Worm (Caenorhabditis elegans): ENCODE measurements around the gene F57G12.1.

Gene F57G12.1

ce11 chrX:12145919-12146318, 25.6 kb downstream of the F57G12.1 start:
- TF ChIP-seq fos-1 (tag; optimal IDR thresholded peaks at IDR 0.05) (peak; percentile 7), crh-2 (tag; optimal IDR thresholded peaks at IDR 0.05) (peak; percentile 87), mab-5 (tag; optimal IDR thresholded peaks at IDR 0.05) (no peak)

DNA sequence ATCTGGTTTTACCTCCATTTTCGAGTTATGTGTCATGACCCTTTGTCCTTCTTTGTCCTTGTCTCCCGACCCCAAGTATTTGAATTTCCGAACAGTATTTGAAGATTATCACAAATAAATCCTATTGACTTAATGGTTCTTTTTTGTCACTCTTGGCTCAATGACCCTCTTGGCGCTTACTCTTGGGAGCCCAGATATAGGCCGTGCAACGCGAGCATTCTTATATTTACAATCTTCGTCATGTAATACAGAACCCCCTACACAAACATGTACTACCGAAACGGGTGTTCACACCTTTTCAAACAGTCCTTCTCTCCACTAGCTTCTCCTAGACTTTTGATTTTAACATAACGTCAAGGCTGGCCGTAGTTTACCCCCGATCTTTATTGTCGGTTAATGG, 27.8 kb downstream of the F57G12.1 start, which contains the start of gene M153.5:
Gene M153.5 (plus strand): TSS at position 301 of the 400 bp plus-strand sequence.
- TF ChIP-seq aly-2 (tag; optimal IDR thresholded peaks at IDR 0.05) (no peak), ceh-16 (tag; optimal IDR thresholded peaks at IDR 0.05) (no peak), elt-1 (tag; optimal IDR thresholded peaks at IDR 0.05) (no peak), nhr-21 (tag; optimal IDR thresholded peaks at IDR 0.05) (no peak), nhr-129 (tag; optimal IDR thresholded peaks at IDR 0.05) (no peak), Y55F3AM.14 (GFP tag; optimal IDR thresholded peaks at IDR 0.05) (no peak), nhr-23 (tag; optimal IDR thresholded peaks at IDR 0.05) (no peak)

DNA sequence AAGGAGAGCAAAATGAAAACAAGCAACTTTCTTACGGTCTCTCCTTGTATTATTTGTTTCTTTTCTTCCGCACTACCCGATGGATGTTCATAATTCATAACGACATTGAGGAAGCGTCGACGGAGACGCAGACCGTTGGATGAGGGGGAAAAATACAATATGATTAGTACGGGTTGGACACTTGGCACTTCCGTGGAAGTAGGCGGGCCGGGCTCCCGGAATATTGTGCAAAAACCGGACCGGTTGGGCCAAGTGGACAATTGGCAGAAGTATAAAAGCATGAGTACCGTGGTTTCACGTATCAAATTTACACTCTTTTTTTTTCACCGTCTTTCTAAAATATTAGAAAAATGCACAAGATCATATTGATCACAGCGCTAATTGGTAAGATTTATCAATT, 28.9 kb downstream of the F57G12.1 start, which contains the start of gene M153.3:
Gene M153.3 (plus strand): TSS at position 301 of the 400 bp plus-strand sequence.
- no peak for TF ChIP-seq nhr-11 (tag; optimal IDR thresholded peaks at IDR 0.05)
- TF ChIP-seq nhr-6 (tag; optimal IDR thresholded peaks at IDR 0.05) = no peak
- no peak for TF ChIP-seq skn-1 (tag; optimal IDR thresholded peaks at IDR 0.05)
- TF ChIP-seq elt-3 (tag; optimal IDR thresholded peaks at IDR 0.05) = no peak
- TF ChIP-seq nhr-10 (tag; optimal IDR thresholded peaks at IDR 0.05) = no peak
- no peak for TF ChIP-seq crh-2 (tag; optimal IDR thresholded peaks at IDR 0.05)
- TF ChIP-seq blmp-1 (tag; optimal IDR thresholded peaks at IDR 0.05; ENCODE audit: insufficient read depth) = no peak
- TF ChIP-seq unc-62 (GFP tag; optimal IDR thresholded peaks at IDR 0.05) = no peak
- TF ChIP-seq elt-1 (tag; optimal IDR thresholded peaks at IDR 0.05) = no peak
- TF ChIP-seq Y55F3AM.14 (GFP tag; optimal IDR thresholded peaks at IDR 0.05) = no peak
- no peak for TF ChIP-seq nhr-12 (tag; optimal IDR thresholded peaks at IDR 0.05)
- TF ChIP-seq ceh-16 (tag; optimal IDR thresholded peaks at IDR 0.05) = no peak

DNA sequence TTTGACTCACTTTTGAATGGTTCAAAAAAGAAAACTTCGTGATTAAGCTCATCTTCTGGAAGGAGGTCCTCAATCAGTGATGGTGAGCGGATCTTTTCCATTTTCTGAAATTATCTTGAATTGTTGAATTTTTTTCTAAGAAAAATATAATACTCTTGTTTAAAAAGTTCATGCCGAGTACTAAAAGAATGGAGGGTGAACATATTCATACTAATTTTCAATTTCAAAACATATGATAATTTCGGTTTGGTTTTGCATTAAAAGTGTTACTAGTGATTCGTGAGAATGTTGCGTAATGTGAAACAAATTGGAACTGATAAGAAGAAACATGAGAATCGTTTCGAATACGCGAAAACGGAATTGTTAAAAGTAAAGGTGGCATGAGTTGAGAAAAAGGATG, 30.4 kb downstream of the F57G12.1 start, which contains the start of gene lyst-1:
Gene lyst-1 (minus strand): TSS at position 101 of the 400 bp plus-strand sequence.
- TF ChIP-seq fos-1 (tag; optimal IDR thresholded peaks at IDR 0.05) = peak; percentile 14
- TF ChIP-seq nhr-6 (tag; optimal IDR thresholded peaks at IDR 0.05) = no peak
- TF ChIP-seq Y55F3AM.14 (GFP tag; optimal IDR thresholded peaks at IDR 0.05) = no peak

ce11 chrX:12125308-12125707, 46.2 kb downstream of the F57G12.1 start, which contains the start of gene lgc-18:
lgc-18 (plus strand) TSS chrX:12125608.
- no peak for TF ChIP-seq blmp-1 (tag; optimal IDR thresholded peaks at IDR 0.05; ENCODE audit: insufficient read depth)
- no peak for TF ChIP-seq nhr-129 (tag; optimal IDR thresholded peaks at IDR 0.05)
- TF ChIP-seq mdl-1 (tag; optimal IDR thresholded peaks at IDR 0.05) = no peak
- TF ChIP-seq elt-3 (tag; optimal IDR thresholded peaks at IDR 0.05) = no peak
- TF ChIP-seq unc-55 (GFP tag; optimal IDR thresholded peaks at IDR 0.05) = no peak
- no peak for TF ChIP-seq ama-1 (optimal IDR thresholded peaks at IDR 0.05)
- no peak for TF ChIP-seq gmeb-1 (tag; optimal IDR thresholded peaks at IDR 0.05)
- TF ChIP-seq egl-27 (tag; optimal IDR thresholded peaks at IDR 0.05) = no peak
- no peak for TF ChIP-seq fos-1 (tag; optimal IDR thresholded peaks at IDR 0.05)
- no peak for TF ChIP-seq nhr-25 (tag; optimal IDR thresholded peaks at IDR 0.05)
- no peak for TF ChIP-seq elt-1 (tag; optimal IDR thresholded peaks at IDR 0.05)
- TF ChIP-seq nhr-77 (tag; optimal IDR thresholded peaks at IDR 0.05) = no peak
- no peak for TF ChIP-seq zag-1 (tag; optimal IDR thresholded peaks at IDR 0.05)
- TF ChIP-seq C34F6.9 (tag; optimal IDR thresholded peaks at IDR 0.05) = no peak
- TF ChIP-seq unc-39 (tag; optimal IDR thresholded peaks at IDR 0.05) = no peak
- no peak for TF ChIP-seq ztf-1 (GFP tag; conservative IDR thresholded peaks at IDR 0.05)

DNA sequence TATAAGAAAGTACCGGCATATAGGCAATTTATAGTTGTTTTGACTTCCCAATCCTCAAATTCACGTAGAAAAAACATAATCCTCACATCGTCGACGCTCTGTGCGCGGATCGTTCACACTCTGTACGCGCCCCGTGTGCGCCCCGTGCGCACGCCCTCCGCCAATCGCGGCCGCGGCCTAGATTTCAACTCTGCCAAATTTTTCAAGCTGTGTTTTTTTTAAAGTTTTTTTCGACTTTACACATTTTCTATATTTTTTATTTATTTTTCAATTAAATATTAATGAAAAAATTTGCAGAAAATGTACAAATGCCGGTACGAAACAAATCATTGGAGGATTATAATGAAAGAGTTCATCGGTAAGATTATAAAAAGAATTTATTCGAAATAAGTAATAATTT, 48.3 kb downstream of the F57G12.1 start, which contains the start of gene T01H10.11:
Gene T01H10.11 (plus strand): TSS at position 301 of the 400 bp plus-strand sequence.
- TF ChIP-seq sma-9 (GFP tag; optimal IDR thresholded peaks at IDR 0.05) (no peak), sma-9 (tag; optimal IDR thresholded peaks at IDR 0.05) (no peak), snpc-4 (tag; optimal IDR thresholded peaks at IDR 0.05) (no peak), nhr-77 (tag; optimal IDR thresholded peaks at IDR 0.05) (no peak), lin-13 (GFP tag; optimal IDR thresholded peaks at IDR 0.05) (no peak), mdl-1 (tag; optimal IDR thresholded peaks at IDR 0.05) (no peak), nhr-11 (tag; optimal IDR thresholded peaks at IDR 0.05) (no peak), ztf-4 (tag; optimal IDR thresholded peaks at IDR 0.05) (no peak), unc-55 (GFP tag; optimal IDR thresholded peaks at IDR 0.05) (no peak), sem-4 (tag; optimal IDR thresholded peaks at IDR 0.05) (no peak), ztf-11 (tag; optimal IDR thresholded peaks at IDR 0.05) (no peak), alr-1 (tag; optimal IDR thresholded peaks at IDR 0.05) (no peak), C34F6.9 (tag; optimal IDR thresholded peaks at IDR 0.05) (no peak), nhr-6 (tag; optimal IDR thresholded peaks at IDR 0.05) (no peak), mab-5 (tag; optimal IDR thresholded peaks at IDR 0.05) (no peak), R02D3.7 (tag; optimal IDR thresholded peaks at IDR 0.05) (no peak)
